Worm (Caenorhabditis elegans): ENCODE results near the gene srh-149.
"Not testable (repeated sequence)": the region's sequence is repeated elsewhere in the genome, so short reads cannot be mapped to it uniquely, and the experiment has no call there.

srh-149 gene

DNA sequence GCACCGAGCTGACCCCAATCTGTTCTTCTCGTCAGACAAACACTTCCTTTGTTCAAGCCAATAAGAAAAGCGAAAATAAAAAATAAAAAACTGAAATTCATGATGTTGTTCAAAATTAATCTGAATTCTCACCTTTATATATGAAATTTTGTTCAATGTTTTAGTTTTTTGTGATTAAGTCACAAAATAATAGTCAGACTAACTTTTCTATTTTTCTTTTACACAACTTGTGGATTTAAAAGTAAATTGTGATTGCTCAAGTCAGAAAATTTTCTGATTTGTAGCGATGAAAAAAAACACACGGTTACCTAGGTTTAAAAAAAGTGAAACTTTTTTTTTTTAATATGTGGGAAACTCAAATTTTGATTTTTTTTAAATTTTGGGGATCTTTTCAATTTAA, 23.2 kb downstream of the srh-149 start, which contains the start of gene abf-3:
TSS of gene abf-3 (minus strand) at position 101 of the 400 bp plus-strand sequence.
- TF ChIP-seq mdl-1 (tag; optimal IDR thresholded peaks at IDR 0.05) (no peak), nhr-23 (tag; optimal IDR thresholded peaks at IDR 0.05) (no peak), nhr-237 (tag; optimal IDR thresholded peaks at IDR 0.05) (no peak), gmeb-1 (tag; optimal IDR thresholded peaks at IDR 0.05) (no peak), nhr-77 (tag; optimal IDR thresholded peaks at IDR 0.05) (no peak), sma-9 (GFP tag; optimal IDR thresholded peaks at IDR 0.05) (no peak), sma-9 (tag; optimal IDR thresholded peaks at IDR 0.05) (no peak), fos-1 (tag; optimal IDR thresholded peaks at IDR 0.05) (no peak), nhr-25 (tag; optimal IDR thresholded peaks at IDR 0.05) (no peak), lin-39 (tag; optimal IDR thresholded peaks at IDR 0.05) (no peak), unc-55 (GFP tag; optimal IDR thresholded peaks at IDR 0.05) (no peak), aly-2 (tag; optimal IDR thresholded peaks at IDR 0.05) (no peak), egl-27 (tag; optimal IDR thresholded peaks at IDR 0.05) (no peak), zag-1 (tag; optimal IDR thresholded peaks at IDR 0.05) (no peak), nhr-12 (tag; optimal IDR thresholded peaks at IDR 0.05) (no peak), nhr-6 (tag; optimal IDR thresholded peaks at IDR 0.05) (no peak), R02D3.7 (tag; optimal IDR thresholded peaks at IDR 0.05) (no peak), peb-1 (tag; optimal IDR thresholded peaks at IDR 0.05) (no peak), ceh-82 (tag; optimal IDR thresholded peaks at IDR 0.05) (no peak), ztf-4 (tag; optimal IDR thresholded peaks at IDR 0.05) (no peak), ztf-11 (tag; optimal IDR thresholded peaks at IDR 0.05) (no peak)

DNA sequence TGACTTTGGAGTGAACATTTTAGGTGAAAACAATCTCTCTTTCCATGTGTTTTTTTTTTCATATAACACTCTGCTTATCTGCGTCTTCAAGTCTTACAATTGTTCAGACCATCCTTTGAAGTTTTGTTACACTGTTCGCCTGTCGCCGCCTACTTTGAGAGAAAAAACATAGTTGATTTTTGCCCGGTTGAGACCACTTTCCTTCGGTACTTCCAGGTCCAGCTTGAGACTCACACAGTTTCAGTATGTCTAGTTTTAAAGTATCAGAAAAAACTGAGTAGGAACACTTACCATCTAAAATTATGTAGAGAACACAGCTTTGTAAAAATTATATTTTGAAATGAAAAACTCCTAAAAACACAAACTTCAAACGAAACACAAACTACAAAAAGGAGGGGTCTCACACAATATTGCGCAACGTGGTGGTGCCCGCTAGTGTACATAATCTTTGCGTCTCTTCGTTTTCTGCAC, 25.0 kb downstream of the srh-149 start, which contains the start of the genes fbxa-69 and F54B8.4:
TSS of gene fbxa-69 (minus strand) at position 10 of the 471 bp plus-strand sequence.
TSS of gene F54B8.4 (plus strand) at position 421 of the 471 bp plus-strand sequence.
- TF ChIP-seq unc-55 (GFP tag; optimal IDR thresholded peaks at IDR 0.05) (no peak), nhr-21 (tag; optimal IDR thresholded peaks at IDR 0.05) (no peak), ama-1 (optimal IDR thresholded peaks at IDR 0.05) (no peak), sem-4 (tag; optimal IDR thresholded peaks at IDR 0.05) (no peak), fos-1 (tag; optimal IDR thresholded peaks at IDR 0.05) (no peak), sma-9 (GFP tag; optimal IDR thresholded peaks at IDR 0.05) (peak; percentile 22), sma-9 (tag; optimal IDR thresholded peaks at IDR 0.05) (no peak), nhr-11 (tag; optimal IDR thresholded peaks at IDR 0.05) (no peak), mdl-1 (tag; optimal IDR thresholded peaks at IDR 0.05) (no peak), nhr-129 (tag; optimal IDR thresholded peaks at IDR 0.05) (peak; percentile 48), ztf-1 (GFP tag; conservative IDR thresholded peaks at IDR 0.05) (no peak), blmp-1 (tag; optimal IDR thresholded peaks at IDR 0.05; ENCODE audit: insufficient read depth) (peak; percentile 40), Y55F3AM.14 (GFP tag; optimal IDR thresholded peaks at IDR 0.05) (no peak), elt-1 (tag; optimal IDR thresholded peaks at IDR 0.05) (no peak), nhr-10 (tag; optimal IDR thresholded peaks at IDR 0.05) (no peak), ztf-11 (tag; optimal IDR thresholded peaks at IDR 0.05) (no peak), zag-1 (tag; optimal IDR thresholded peaks at IDR 0.05) (no peak), mbf-1 (tag; optimal IDR thresholded peaks at IDR 0.05) (no peak), lin-39 (tag; optimal IDR thresholded peaks at IDR 0.05) (no peak), nhr-77 (tag; optimal IDR thresholded peaks at IDR 0.05) (no peak), gmeb-1 (tag; optimal IDR thresholded peaks at IDR 0.05) (no peak)

DNA sequence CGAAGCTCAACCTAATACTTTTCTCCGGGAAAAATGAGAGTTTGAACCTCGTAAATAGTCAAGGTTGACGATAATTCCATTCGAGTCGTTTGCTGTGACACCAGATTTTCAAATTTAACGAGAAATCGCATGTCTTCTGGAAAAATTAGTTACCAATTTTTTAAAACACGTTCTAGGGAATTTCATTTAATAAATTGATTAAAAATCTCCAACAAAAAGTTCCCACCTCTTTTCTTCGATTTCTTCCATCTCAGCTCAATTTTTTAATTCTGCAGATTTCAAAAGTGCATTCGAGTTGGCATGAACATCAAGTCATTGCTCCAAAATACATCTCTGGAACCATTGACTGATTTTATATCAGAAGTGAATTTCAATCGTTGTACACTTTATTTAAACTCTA, 29.0 kb downstream of the srh-149 start, which contains the start of gene nhr-282:
TSS of gene nhr-282 (plus strand) at position 301 of the 400 bp plus-strand sequence.
- TF ChIP-seq C34F6.9 (tag; optimal IDR thresholded peaks at IDR 0.05); blmp-1 (tag; optimal IDR thresholded peaks at IDR 0.05; ENCODE audit: insufficient read depth); nhr-10 (tag; optimal IDR thresholded peaks at IDR 0.05): not testable (repeated sequence)

DNA sequence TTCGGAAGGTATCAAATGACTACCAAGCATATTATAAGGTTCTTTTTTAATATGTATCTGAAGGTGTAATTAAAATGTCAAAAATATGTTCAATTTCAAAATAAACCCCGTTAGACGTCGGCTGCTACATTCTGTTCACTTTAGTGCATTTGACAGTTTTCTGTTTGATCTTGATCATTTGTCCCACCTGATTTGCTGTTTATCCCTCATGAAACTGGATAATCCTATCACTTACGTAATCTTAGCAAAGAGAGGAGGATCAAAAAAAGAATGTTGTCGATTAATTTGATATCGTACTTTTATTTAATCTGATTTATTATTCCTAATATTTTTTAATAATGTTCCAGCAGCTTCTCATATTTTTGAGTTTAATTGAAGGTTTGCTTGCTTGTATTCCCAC, 30.5 kb downstream of the srh-149 start, which contains the start of gene F54B8.1:
TSS of gene F54B8.1 (plus strand) at position 301 of the 400 bp plus-strand sequence.
- no peak for TF ChIP-seq mdl-1 (tag; optimal IDR thresholded peaks at IDR 0.05)
- no peak for TF ChIP-seq ama-1 (optimal IDR thresholded peaks at IDR 0.05)
- TF ChIP-seq lin-11 (tag; optimal IDR thresholded peaks at IDR 0.05) = no peak

DNA sequence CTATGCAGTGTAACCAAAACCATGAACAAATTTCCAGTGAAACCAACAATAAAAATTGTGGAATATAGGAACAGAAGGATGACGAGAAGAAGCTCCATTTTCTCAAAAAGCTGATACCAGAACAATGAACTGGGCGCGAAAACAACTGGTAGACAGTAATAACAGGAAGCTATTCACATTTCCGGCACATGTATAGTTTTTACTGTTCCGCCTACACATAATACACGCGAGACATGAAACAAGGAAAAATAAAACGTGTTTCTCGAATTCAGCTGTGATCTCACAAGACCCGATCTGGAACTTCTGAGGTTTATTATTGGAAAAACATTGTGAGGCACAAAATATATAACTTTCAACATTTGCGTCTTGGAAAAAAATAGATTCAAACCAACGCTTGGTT, 31.5 kb downstream of the srh-149 start, which contains the start of gene srsx-36:
TSS of gene srsx-36 (minus strand) at position 101 of the 400 bp plus-strand sequence.
- no peak for TF ChIP-seq ceh-82 (tag; optimal IDR thresholded peaks at IDR 0.05)
- no peak for TF ChIP-seq mab-5 (tag; optimal IDR thresholded peaks at IDR 0.05)
- no peak for TF ChIP-seq egl-27 (tag; optimal IDR thresholded peaks at IDR 0.05)
- TF ChIP-seq lsy-2 (tag; optimal IDR thresholded peaks at IDR 0.05) = no peak
- no peak for TF ChIP-seq nhr-129 (tag; optimal IDR thresholded peaks at IDR 0.05)
- no peak for TF ChIP-seq unc-55 (GFP tag; optimal IDR thresholded peaks at IDR 0.05)
- TF ChIP-seq lin-39 (tag; optimal IDR thresholded peaks at IDR 0.05) = no peak
- TF ChIP-seq Y55F3AM.14 (GFP tag; optimal IDR thresholded peaks at IDR 0.05) = no peak
- no peak for TF ChIP-seq elt-3 (tag; optimal IDR thresholded peaks at IDR 0.05)
- no peak for TF ChIP-seq C34F6.9 (tag; optimal IDR thresholded peaks at IDR 0.05)
- no peak for TF ChIP-seq alr-1 (tag; optimal IDR thresholded peaks at IDR 0.05)
- TF ChIP-seq nhr-77 (tag; optimal IDR thresholded peaks at IDR 0.05) = no peak
- TF ChIP-seq lin-13 (GFP tag; optimal IDR thresholded peaks at IDR 0.05) = no peak
- TF ChIP-seq nhr-11 (tag; optimal IDR thresholded peaks at IDR 0.05) = no peak
- TF ChIP-seq nhr-10 (tag; optimal IDR thresholded peaks at IDR 0.05) = no peak
- TF ChIP-seq skn-1 (tag; optimal IDR thresholded peaks at IDR 0.05) = no peak
- no peak for TF ChIP-seq ztf-4 (tag; optimal IDR thresholded peaks at IDR 0.05)
- TF ChIP-seq nhr-12 (tag; optimal IDR thresholded peaks at IDR 0.05) = no peak

Measured in whole organism, L2 larva.